Worm (Caenorhabditis elegans): ENCODE data around the gene F11C7.7.

ce11 chrX:17375877-17376276 lies 22.5 kb upstream of the F11C7.7 start:
- no peak for TF ChIP-seq peb-1 (tag; optimal IDR thresholded peaks at IDR 0.05)
- TF ChIP-seq ama-1 (optimal IDR thresholded peaks at IDR 0.05), result no peak

Data from whole organism, L2 larva.